Worm (Caenorhabditis elegans): Measurements from ENCODE around the gene T26E4.10.

Gene T26E4.10

ce11 chrV:15798108-15798507 is at the start of gene T26E4.10:
TSS of gene T26E4.10 (minus strand) at chrV:15798208.
- TF ChIP-seq sea-1 (GFP tag; conservative IDR thresholded peaks at IDR 0.05) (no peak), F13C5.2 (tag; optimal IDR thresholded peaks at IDR 0.05) (no peak), aly-1 (tag; optimal IDR thresholded peaks at IDR 0.05) (no peak), hmg-4 (GFP tag; optimal IDR thresholded peaks at IDR 0.05) (no peak), B0310.2 (tag; optimal IDR thresholded peaks at IDR 0.05) (no peak), scrt-1 (GFP tag; IDR thresholded peaks at IDR 0.05) (no peak), tbx-37 (GFP tag; conservative IDR thresholded peaks at IDR 0.05) (no peak), ceh-36 (tag; optimal IDR thresholded peaks at IDR 0.05) (no peak), ceh-13 (GFP tag; optimal IDR thresholded peaks at IDR 0.05) (no peak), ama-1 (optimal IDR thresholded peaks at IDR 0.05) (no peak), pes-1 (GFP tag; IDR thresholded peaks at IDR 0.05) (no peak), flt-1 (GFP tag; IDR thresholded peaks at IDR 0.05) (no peak), hmbx-1 (tag; optimal IDR thresholded peaks at IDR 0.05) (no peak), ets-7 (tag; optimal IDR thresholded peaks at IDR 0.05) (no peak), tbx-11 (GFP tag; IDR thresholded peaks at IDR 0.05) (no peak), hnd-1 (tag; optimal IDR thresholded peaks at IDR 0.05) (no peak), tra-4 (tag; optimal IDR thresholded peaks at IDR 0.05) (no peak)

- TF ChIP-seq sea-1 (GFP tag; conservative IDR thresholded peaks at IDR 0.05) (no peak), pes-1 (GFP tag; IDR thresholded peaks at IDR 0.05) (no peak), ceh-13 (GFP tag; optimal IDR thresholded peaks at IDR 0.05) (no peak), scrt-1 (GFP tag; IDR thresholded peaks at IDR 0.05) (no peak), hmg-4 (GFP tag; optimal IDR thresholded peaks at IDR 0.05) (no peak), tbx-37 (GFP tag; conservative IDR thresholded peaks at IDR 0.05) (no peak), flt-1 (GFP tag; IDR thresholded peaks at IDR 0.05) (no peak), ama-1 (optimal IDR thresholded peaks at IDR 0.05) (no peak), tra-4 (tag; optimal IDR thresholded peaks at IDR 0.05) (no peak), F13C5.2 (tag; optimal IDR thresholded peaks at IDR 0.05) (no peak), hmbx-1 (tag; optimal IDR thresholded peaks at IDR 0.05) (no peak), hnd-1 (tag; optimal IDR thresholded peaks at IDR 0.05) (no peak), aly-1 (tag; optimal IDR thresholded peaks at IDR 0.05) (no peak), ets-7 (tag; optimal IDR thresholded peaks at IDR 0.05) (no peak), ceh-36 (tag; optimal IDR thresholded peaks at IDR 0.05) (no peak)
Measured at ce11 chrV:15841095-15841494, 43.1 kb upstream of the T26E4.10 start, which contains the start of gene srh-149. TSS of gene srh-149 (minus strand) at chrV:15841195.

- TF ChIP-seq pes-1 (GFP tag; IDR thresholded peaks at IDR 0.05) = no peak
- TF ChIP-seq hmbx-1 (tag; optimal IDR thresholded peaks at IDR 0.05) = no peak
- TF ChIP-seq ceh-36 (tag; optimal IDR thresholded peaks at IDR 0.05) = no peak
Measured at ce11 chrV:15833622-15834021, 35.6 kb upstream of the T26E4.10 start, which contains the start of gene srbc-54. TSS of gene srbc-54 (minus strand) at chrV:15833722.

ce11 chrV:15831586-15831985 is 33.6 kb upstream of the T26E4.10 start, which contains the start of gene srbc-56:
TSS of gene srbc-56 (minus strand) at chrV:15831686.
- TF ChIP-seq ceh-36 (tag; optimal IDR thresholded peaks at IDR 0.05) (no peak), flt-1 (GFP tag; IDR thresholded peaks at IDR 0.05) (no peak), ama-1 (optimal IDR thresholded peaks at IDR 0.05) (no peak), F13C5.2 (tag; optimal IDR thresholded peaks at IDR 0.05) (no peak), tbx-11 (GFP tag; IDR thresholded peaks at IDR 0.05) (no peak), scrt-1 (GFP tag; IDR thresholded peaks at IDR 0.05) (no peak), tbx-37 (GFP tag; conservative IDR thresholded peaks at IDR 0.05) (no peak), hmbx-1 (tag; optimal IDR thresholded peaks at IDR 0.05) (no peak), tra-4 (tag; optimal IDR thresholded peaks at IDR 0.05) (no peak), pes-1 (GFP tag; IDR thresholded peaks at IDR 0.05) (no peak), B0310.2 (tag; optimal IDR thresholded peaks at IDR 0.05) (no peak), hnd-1 (tag; optimal IDR thresholded peaks at IDR 0.05) (no peak), ets-7 (tag; optimal IDR thresholded peaks at IDR 0.05) (no peak), aly-1 (tag; optimal IDR thresholded peaks at IDR 0.05) (no peak), ceh-13 (GFP tag; optimal IDR thresholded peaks at IDR 0.05) (no peak), sea-1 (GFP tag; conservative IDR thresholded peaks at IDR 0.05) (no peak), hmg-4 (GFP tag; optimal IDR thresholded peaks at IDR 0.05) (no peak)

- no peak for TF ChIP-seq sea-1 (GFP tag; conservative IDR thresholded peaks at IDR 0.05)
- TF ChIP-seq B0310.2 (tag; optimal IDR thresholded peaks at IDR 0.05) = no peak
Measured at ce11 chrV:15829907-15830306, 31.9 kb upstream of the T26E4.10 start, which contains the start of gene srbc-55. TSS of gene srbc-55 (minus strand) at chrV:15830007.

ce11 chrV:15826110-15826509 is 28.1 kb upstream of the T26E4.10 start, which contains the start of gene srbc-51:
TSS of gene srbc-51 (plus strand) at chrV:15826410.
- no peak for TF ChIP-seq ceh-36 (tag; optimal IDR thresholded peaks at IDR 0.05)
- TF ChIP-seq hnd-1 (tag; optimal IDR thresholded peaks at IDR 0.05) = no peak
- no peak for TF ChIP-seq aly-1 (tag; optimal IDR thresholded peaks at IDR 0.05)
- no peak for TF ChIP-seq hmbx-1 (tag; optimal IDR thresholded peaks at IDR 0.05)
- TF ChIP-seq ets-7 (tag; optimal IDR thresholded peaks at IDR 0.05) = no peak
- no peak for TF ChIP-seq F13C5.2 (tag; optimal IDR thresholded peaks at IDR 0.05)
- TF ChIP-seq pes-1 (GFP tag; IDR thresholded peaks at IDR 0.05) = no peak
- TF ChIP-seq sea-1 (GFP tag; conservative IDR thresholded peaks at IDR 0.05) = no peak
- no peak for TF ChIP-seq tbx-37 (GFP tag; conservative IDR thresholded peaks at IDR 0.05)
- TF ChIP-seq hmg-4 (GFP tag; optimal IDR thresholded peaks at IDR 0.05) = no peak
- no peak for TF ChIP-seq tbx-11 (GFP tag; IDR thresholded peaks at IDR 0.05)
- TF ChIP-seq scrt-1 (GFP tag; IDR thresholded peaks at IDR 0.05) = no peak
- TF ChIP-seq ceh-13 (GFP tag; optimal IDR thresholded peaks at IDR 0.05) = no peak
- no peak for TF ChIP-seq flt-1 (GFP tag; IDR thresholded peaks at IDR 0.05)
- no peak for TF ChIP-seq B0310.2 (tag; optimal IDR thresholded peaks at IDR 0.05)

ce11 chrV:15824866-15825265 is 26.9 kb upstream of the T26E4.10 start, which contains the start of gene srbc-50:
TSS of gene srbc-50 (minus strand) at chrV:15824966.
- TF ChIP-seq tra-4 (tag; optimal IDR thresholded peaks at IDR 0.05) = no peak
- TF ChIP-seq sea-1 (GFP tag; conservative IDR thresholded peaks at IDR 0.05) = no peak
- TF ChIP-seq aly-1 (tag; optimal IDR thresholded peaks at IDR 0.05) = no peak
- TF ChIP-seq hmg-4 (GFP tag; optimal IDR thresholded peaks at IDR 0.05) = no peak
- TF ChIP-seq ceh-13 (GFP tag; optimal IDR thresholded peaks at IDR 0.05) = no peak
- TF ChIP-seq hnd-1 (tag; optimal IDR thresholded peaks at IDR 0.05) = no peak
- TF ChIP-seq ceh-36 (tag; optimal IDR thresholded peaks at IDR 0.05) = no peak
- no peak for TF ChIP-seq ets-7 (tag; optimal IDR thresholded peaks at IDR 0.05)
- no peak for TF ChIP-seq ama-1 (optimal IDR thresholded peaks at IDR 0.05)
- no peak for TF ChIP-seq hmbx-1 (tag; optimal IDR thresholded peaks at IDR 0.05)
- TF ChIP-seq scrt-1 (GFP tag; IDR thresholded peaks at IDR 0.05) = no peak
- TF ChIP-seq B0310.2 (tag; optimal IDR thresholded peaks at IDR 0.05) = no peak
- no peak for TF ChIP-seq tbx-37 (GFP tag; conservative IDR thresholded peaks at IDR 0.05)
- TF ChIP-seq flt-1 (GFP tag; IDR thresholded peaks at IDR 0.05) = no peak
- TF ChIP-seq pes-1 (GFP tag; IDR thresholded peaks at IDR 0.05) = no peak
